Fruit fly (Drosophila melanogaster): Measurements from ENCODE around the gene myd.

myd gene

DNA sequence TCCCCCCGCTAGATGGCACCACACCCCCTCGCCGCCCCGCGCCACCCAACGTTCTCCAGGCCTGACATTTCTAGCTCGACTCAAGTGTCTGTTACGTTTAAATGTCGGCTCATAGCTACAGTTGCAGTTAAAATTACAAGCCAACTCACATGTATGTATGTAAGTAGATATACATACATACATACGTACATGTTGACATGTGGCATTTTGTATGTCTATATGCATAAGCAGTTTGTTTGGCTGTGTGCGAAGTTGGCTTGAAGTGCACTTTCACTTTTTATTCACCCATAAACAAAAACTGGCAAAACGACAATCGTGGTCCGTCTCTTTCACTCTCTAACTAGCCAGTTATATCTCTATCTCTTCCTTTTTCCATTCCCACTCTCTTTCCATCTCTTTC, 2.4 kb downstream of the myd start (continued):
- TF ChIP-seq pnt (GFP tag; optimal IDR thresholded peaks at IDR 0.05) (no peak), fd64A (GFP tag; optimal IDR thresholded peaks at IDR 0.05) (peak; percentile 56), CG10274 (GFP tag; optimal IDR thresholded peaks at IDR 0.05) (no peak), CG1529 (GFP tag; optimal IDR thresholded peaks at IDR 0.05) (peak; percentile 48), vnd (GFP tag; IDR thresholded peaks at IDR 0.05; ENCODE audit: partially characterized antibody) (no peak), chn (GFP tag; optimal IDR thresholded peaks at IDR 0.05) (no peak), CG9215 (GFP tag; IDR thresholded peaks at IDR 0.05) (no peak), Xbp1 (GFP tag; optimal IDR thresholded peaks at IDR 0.05) (no peak), gcm (GFP tag; optimal IDR thresholded peaks at IDR 0.05) (no peak), sqz (GFP tag; optimal IDR thresholded peaks at IDR 0.05) (no peak), dan (GFP tag; IDR thresholded peaks at IDR 0.05) (no peak), H2.0 (GFP tag; IDR thresholded peaks at IDR 0.05) (no peak), Meics (GFP tag; optimal IDR thresholded peaks at IDR 0.05) (no peak), Bdp1 (GFP tag; optimal IDR thresholded peaks at IDR 0.05) (no peak), chif (GFP tag; optimal IDR thresholded peaks at IDR 0.05) (no peak)

DNA sequence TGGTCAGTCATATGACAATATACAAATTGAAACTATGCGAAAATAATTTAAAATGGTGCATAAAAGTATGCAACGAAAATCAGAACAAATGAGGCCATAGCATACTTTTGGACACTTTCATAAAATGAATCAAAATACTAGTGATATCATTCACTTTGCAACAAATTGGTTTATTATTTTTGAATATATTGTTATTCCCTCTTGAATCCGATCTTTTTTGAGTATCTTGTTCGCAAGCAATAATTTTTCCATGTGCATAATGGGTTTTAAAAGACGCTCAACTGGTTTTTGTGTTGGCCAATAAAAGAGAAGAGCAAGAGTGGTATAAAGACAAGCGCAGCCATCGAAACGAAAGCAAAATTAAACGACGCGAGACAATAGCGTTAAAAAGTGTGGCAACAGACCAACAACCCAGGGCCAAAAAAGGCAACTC, 7.3 kb downstream of the myd start:
- TF ChIP-seq mirr (GFP tag; optimal IDR thresholded peaks at IDR 0.05) (no peak), run (tag; optimal IDR thresholded peaks at IDR 0.05) (no peak), CG1233 (GFP tag; optimal IDR thresholded peaks at IDR 0.05) (no peak), CG12659 (GFP tag; optimal IDR thresholded peaks at IDR 0.05) (no peak), dpn (GFP tag; optimal IDR thresholded peaks at IDR 0.05) (peak in 1 of 2 experiments; percentile 16), CG11695 (GFP tag; IDR thresholded peaks at IDR 0.05) (0 out of 3 replicates have a peak, but pooled peaks have one; percentile 23), wek (GFP tag; optimal IDR thresholded peaks at IDR 0.05) (no peak), CG17186 (GFP tag; optimal IDR thresholded peaks at IDR 0.05) (no peak), CG18619 (GFP tag; optimal IDR thresholded peaks at IDR 0.05) (no peak), CG10274 (GFP tag; optimal IDR thresholded peaks at IDR 0.05) (no peak), CG17328 (GFP tag; IDR thresholded peaks at IDR 0.05) (no peak), ind (GFP tag; optimal IDR thresholded peaks at IDR 0.05) (peak; percentile 42), tio (GFP tag; optimal IDR thresholded peaks at IDR 0.05) (no peak), CG6272 (GFP tag; IDR thresholded peaks at IDR 0.05) (no peak), CG17612 (GFP tag; IDR thresholded peaks at IDR 0.05) (peak; percentile 98), Gsc (GFP tag; IDR thresholded peaks at IDR 0.05) (no peak), jing (GFP tag; optimal IDR thresholded peaks at IDR 0.05) (no peak), ranshi (GFP tag; IDR thresholded peaks at IDR 0.05) (no peak), CrebB (tag; optimal IDR thresholded peaks at IDR 0.05) (no peak), CG4404 (GFP tag; IDR thresholded peaks at IDR 0.05) (no peak), CG6813 (GFP tag; optimal IDR thresholded peaks at IDR 0.05) (no peak), Fer1 (GFP tag; optimal IDR thresholded peaks at IDR 0.05) (peak; percentile 19), CG43689 (GFP tag; IDR thresholded peaks at IDR 0.05) (no peak), unpg (GFP tag; optimal IDR thresholded peaks at IDR 0.05) (peak; percentile 27), CG32532 (GFP tag; IDR thresholded peaks at IDR 0.05) (no peak), Nf-YB (GFP tag; optimal IDR thresholded peaks at IDR 0.05) (no peak), Stat92E (GFP tag; optimal IDR thresholded peaks at IDR 0.05) (no peak), Hand (GFP tag; optimal IDR thresholded peaks at IDR 0.05) (no peak), NK7.1 (GFP tag; optimal IDR thresholded peaks at IDR 0.05) (no peak), btn (GFP tag; optimal IDR thresholded peaks at IDR 0.05) (no peak), fd96Cb (tag; optimal IDR thresholded peaks at IDR 0.05) (no peak), Taf1 (GFP tag; IDR thresholded peaks at IDR 0.05) (no peak), bowl (GFP tag; IDR thresholded peaks at IDR 0.05) (no peak), CG8388 (GFP tag; optimal IDR thresholded peaks at IDR 0.05) (no peak), CG2120 (GFP tag; optimal IDR thresholded peaks at IDR 0.05) (no peak), sr (GFP tag; IDR thresholded peaks at IDR 0.05) (no peak), aop (GFP tag; IDR thresholded peaks at IDR 0.05) (no peak)
